Fruit fly (Drosophila melanogaster) whole organism, prepupa: ENCODE measurements around the gene Jon65Ai.

Experiments used
- CG15336 ChIP-seq: fragments of 200-800 bp; sonication (Bioruptor generic); IDR thresholded peaks from 2 replicates; pipeline ENCODE4 v1.3.6; 2022; ENCODE audit warnings: missing biosample characterization, missing genetic modification characterization
- CG31627 ChIP-seq: fragments of 200-800 bp; sonication (Bioruptor generic); optimal IDR thresholded peaks from 3 replicates; lab custom pipeline; 2016; ENCODE audit warnings: missing biosample characterization, missing genetic modification characterization
- CG32006 ChIP-seq: fragments of 200-800 bp; sonication (Bioruptor generic); optimal IDR thresholded peaks from 3 replicates; lab custom pipeline; 2017; ENCODE audit warnings: missing biosample characterization, mild to moderate bottlenecking, missing genetic modification characterization
- CG3919 ChIP-seq: fragments of 200-800 bp; sonication (Bioruptor generic); optimal IDR thresholded peaks from 3 replicates; lab custom pipeline; 2016; ENCODE audit warnings: missing biosample characterization, missing genetic modification characterization
- CG4318 ChIP-seq: fragments of 200-800 bp; sonication (Bioruptor generic); optimal IDR thresholded peaks from 3 replicates; lab custom pipeline; 2017; ENCODE audit warnings: missing biosample characterization, mild to moderate bottlenecking, missing genetic modification characterization
- CG6792 ChIP-seq: fragments of 200-800 bp; sonication (Bioruptor generic); optimal IDR thresholded peaks from 3 replicates; lab custom pipeline; 2016; ENCODE audit warnings: missing biosample characterization, missing genetic modification characterization
- CG6808 ChIP-seq: fragments of 200-800 bp; sonication (Bioruptor generic); optimal IDR thresholded peaks from 3 replicates; lab custom pipeline; 2017; ENCODE audit warnings: missing biosample characterization, missing genetic modification characterization, mild to moderate bottlenecking, moderate library complexity, missing genetic modification reagents
- CG8319 ChIP-seq: fragments of 200-800 bp; sonication (Bioruptor generic); optimal IDR thresholded peaks from 3 replicates; lab custom pipeline; 2016; ENCODE audit warnings: missing biosample characterization, missing genetic modification characterization
- CG9139 ChIP-seq: fragments of 200-800 bp; sonication (Bioruptor generic); optimal IDR thresholded peaks from 3 replicates; lab custom pipeline; 2017; ENCODE audit warnings: missing biosample characterization, mild to moderate bottlenecking, missing genetic modification characterization
- Eip75B ChIP-seq: fragments of 200-800 bp; sonication (Bioruptor generic); optimal IDR thresholded peaks from 3 replicates; lab custom pipeline; 2016; ENCODE audit warnings: missing biosample characterization, missing genetic modification characterization
- Eip78C ChIP-seq: fragments of 200-800 bp; sonication (Bioruptor generic); peaks from one replicate; lab custom pipeline; 2016; ENCODE audit warnings: missing biosample characterization, missing genetic modification characterization
- Eip93F ChIP-seq: fragments of 200-800 bp; sonication (Bioruptor generic); optimal IDR thresholded peaks from 2 replicates; lab custom pipeline; 2016; ENCODE audit warnings: missing biosample characterization, mild to moderate bottlenecking, missing genetic modification characterization
- Gug ChIP-seq: fragments of 200-800 bp; sonication (Bioruptor generic); IDR thresholded peaks from 2 replicates; pipeline ENCODE4 v1.3.6; 2022; ENCODE audit warnings: missing biosample characterization, missing genetic modification characterization
- Hr38 ChIP-seq: sonication (Bioruptor generic); optimal IDR thresholded peaks from 2 replicates; lab custom pipeline; 2016; ENCODE audit warnings: missing biosample characterization, missing genetic modification characterization
- Lpt ChIP-seq: fragments of 200-800 bp; sonication (Bioruptor generic); optimal IDR thresholded peaks from 3 replicates; lab custom pipeline; 2016; ENCODE audit warnings: missing biosample characterization, missing genetic modification characterization
- OdsH ChIP-seq: fragments of 200-800 bp; sonication (Bioruptor generic); optimal IDR thresholded peaks from 3 replicates; lab custom pipeline; 2016; ENCODE audit warnings: missing biosample characterization, missing genetic modification characterization
- Sox14 ChIP-seq: fragments of 200-800 bp; sonication (Bioruptor generic); optimal IDR thresholded peaks from 3 replicates; lab custom pipeline; 2016; ENCODE audit warnings: missing biosample characterization, missing genetic modification characterization
- acj6 ChIP-seq: fragments of 200-800 bp; sonication (Bioruptor generic); optimal IDR thresholded peaks from 3 replicates; lab custom pipeline; 2016; ENCODE audit warnings: missing biosample characterization, missing genetic modification characterization
- cyc ChIP-seq: fragments of 200-800 bp; sonication (Bioruptor generic); optimal IDR thresholded peaks from 3 replicates; lab custom pipeline; 2016; ENCODE audit warnings: missing biosample characterization, missing genetic modification characterization
- eg ChIP-seq: fragments of 200-800 bp; sonication (Bioruptor generic); IDR thresholded peaks from 3 replicates; pipeline ENCODE4 v1.3.6; 2022; ENCODE audit warnings: missing biosample characterization, missing genetic modification characterization
- esn ChIP-seq: fragments of 200-800 bp; sonication (Bioruptor generic); optimal IDR thresholded peaks from 2 replicates; lab custom pipeline; 2016; ENCODE audit warnings: missing biosample characterization, mild to moderate bottlenecking, missing genetic modification characterization, moderate library complexity
- fd85E ChIP-seq: fragments of 200-800 bp; sonication (Bioruptor generic); optimal IDR thresholded peaks from 3 replicates; lab custom pipeline; 2016; ENCODE audit warnings: missing biosample characterization, missing genetic modification characterization
- fkh ChIP-seq: fragments of 200-800 bp; sonication (Bioruptor generic); optimal IDR thresholded peaks from 3 replicates; lab custom pipeline; 2017; ENCODE audit warnings: missing biosample characterization, mild to moderate bottlenecking, missing genetic modification characterization, moderate library complexity
- net ChIP-seq: fragments of 200-800 bp; sonication (Bioruptor generic); optimal IDR thresholded peaks from 3 replicates; lab custom pipeline; 2016; ENCODE audit warnings: missing biosample characterization, missing genetic modification characterization
- pdm3 ChIP-seq: fragments of 200-800 bp; sonication (Bioruptor generic); optimal IDR thresholded peaks from 3 replicates; lab custom pipeline; 2016; ENCODE audit warnings: missing biosample characterization, missing genetic modification characterization
- salr ChIP-seq, 2 experiments: fragments of 200-800 bp; sonication (Bioruptor generic); optimal IDR thresholded peaks; 3 replicates each; lab custom pipeline; 2016 to 2018; ENCODE audit warnings: missing biosample characterization in 2 of 2, missing genetic modification characterization in 2 of 2, mild to moderate bottlenecking in 1 of 2
- spab ChIP-seq: fragments of 200-800 bp; sonication (Bioruptor generic); optimal IDR thresholded peaks from 2 replicates; lab custom pipeline; 2017; ENCODE audit warnings: missing biosample characterization, mild to moderate bottlenecking, missing genetic modification characterization, missing genetic modification reagents
- svp ChIP-seq: fragments of 200-800 bp; sonication (Bioruptor generic); peaks from one replicate; lab custom pipeline; 2016; ENCODE audit warnings: missing biosample characterization, missing genetic modification characterization
- vri ChIP-seq: fragments of 200-800 bp; sonication (Bioruptor generic); optimal IDR thresholded peaks from 3 replicates; lab custom pipeline; 2016; ENCODE audit warnings: missing biosample characterization, mild to moderate bottlenecking, missing genetic modification characterization

The Jon65Ai gene

dm6 chr3L:6054803-6055202 is 560 bp upstream of the Jon65Ai start, which contains the start of gene tant:
Gene tant, plus strand, starts transcription at chr3L:6055136.
- TF ChIP-seq CG32006 (GFP tag; lab: Kevin White, UChicago) (no peak), fkh (peak; percentile 88), vri (GFP tag; lab: Kevin White, UChicago) (no peak), CG15336 (GFP tag; lab: Robert Waterston, UW) (no peak), CG4318 (GFP tag; lab: Kevin White, UChicago) (no peak), svp (peak; percentile 34), OdsH (GFP tag; lab: Kevin White, UChicago) (no peak), Sox14 (GFP tag; lab: Kevin White, UChicago) (peak; percentile 42), CG31627 (peak; percentile 9), esn (peak; percentile 25)
- TF ChIP-seq, all 60 proteins: peak for 5

dm6 chr3L:6052021-6052420 is 2.2 kb downstream of the Jon65Ai start, which contains the start of gene Jon65Aii:
Gene Jon65Aii, plus strand, starts transcription at chr3L:6052321.
- TF ChIP-seq CG32006 (GFP tag; lab: Kevin White, UChicago) (no peak), vri (GFP tag; lab: Kevin White, UChicago) (peak; percentile 7)

dm6 chr3L:6050230-6050807 is 3.9 kb downstream of the Jon65Ai start, which contains the start of gene Jon65Aiii:
Gene Jon65Aiii, plus strand, starts transcription at chr3L:6050757.
- TF ChIP-seq Eip78C (no peak), vri (GFP tag; lab: Kevin White, UChicago) (peak; percentile 46), CG6792 (GFP tag; lab: Kevin White, UChicago) (no peak), CG8319 (GFP tag; lab: Kevin White, UChicago) (no peak), Eip75B (no peak), salr (GFP tag; optimal IDR thresholded peaks at IDR 0.05; lab: Kevin White, UChicago) (no peak), Hr38 (GFP tag; lab: Kevin White, UChicago) (no peak), fd85E (GFP tag; lab: Kevin White, UChicago) (no peak)

dm6 chr3L:6038720-6039205 is 15.5 kb downstream of the Jon65Ai start, which contains the start of gene Jon65Aiv:
Gene Jon65Aiv, plus strand, starts transcription at chr3L:6039155.
- TF ChIP-seq Eip78C (peak; percentile 9), cyc (GFP tag; lab: Kevin White, UChicago) (no peak)

dm6 chr3L:6036811-6037210 is 17.4 kb downstream of the Jon65Ai start, which contains the start of gene CG6462:
Gene CG6462, plus strand, starts transcription at chr3L:6037111.
- TF ChIP-seq net (GFP tag; lab: Kevin White, UChicago) (no peak), spab (no peak), CG3919 (GFP tag; lab: Kevin White, UChicago) (no peak), Eip93F (GFP tag; lab: Kevin White, UChicago) (no peak), Lpt (GFP tag; lab: Kevin White, UChicago) (no peak), acj6 (GFP tag; lab: Kevin White, UChicago) (no peak)

dm6 chr3L:6036141-6036540 is 18.1 kb downstream of the Jon65Ai start:
- no peak for TF ChIP-seq net (GFP tag; lab: Kevin White, UChicago)
- TF ChIP-seq Gug (GFP tag; lab: Robert Waterston, UW) = no peak
- no peak for TF ChIP-seq eg
- TF ChIP-seq CG6808 (GFP tag; lab: Kevin White, UChicago) = no peak
- no peak for TF ChIP-seq CG9139 (GFP tag; lab: Kevin White, UChicago)
- no peak for TF ChIP-seq pdm3 (GFP tag; lab: Kevin White, UChicago)
- peak; percentile 78 for TF ChIP-seq vri (GFP tag; lab: Kevin White, UChicago)
